Fruit fly (Drosophila melanogaster) whole organism, embryonic: ENCODE measurements around the gene CG6432.

Experiments
- C15 ChIP-seq: fragments of 200-800 bp; sonication (Bioruptor generic); IDR thresholded peaks from 3 replicates; pipeline ENCODE4 v1.3.6; 2022; ENCODE audit warnings: missing biosample characterization, missing genetic modification characterization
- CG1233 ChIP-seq: fragments of 200-800 bp; sonication (Bioruptor generic); optimal IDR thresholded peaks from 4 replicates; lab custom pipeline; 2018; ENCODE audit warnings: missing biosample characterization, mild to moderate bottlenecking, missing genetic modification characterization
- CG13424 ChIP-seq: fragments of 200-800 bp; sonication (Bioruptor generic); optimal IDR thresholded peaks from 2 replicates; lab custom pipeline; 2019; ENCODE audit warnings: missing biosample characterization, mild to moderate bottlenecking, missing genetic modification characterization, moderate library complexity
- CG15601 ChIP-seq: fragments of 200-800 bp; sonication (Bioruptor generic); optimal IDR thresholded peaks from 3 replicates; lab custom pipeline; 2019; ENCODE audit warnings: missing biosample characterization, mild to moderate bottlenecking, missing genetic modification characterization, moderate library complexity
- CG17186 ChIP-seq: fragments of 200-800 bp; sonication (Bioruptor generic); optimal IDR thresholded peaks from 3 replicates; lab custom pipeline; 2017; ENCODE audit warnings: missing biosample characterization, missing genetic modification reagents, missing genetic modification characterization
- CG17612 ChIP-seq: fragments of 200-800 bp; sonication (Bioruptor generic); IDR thresholded peaks from 2 replicates; pipeline ENCODE4 v1.3.6; 2022; ENCODE audit warnings: missing biosample characterization, missing genetic modification characterization
- CG18262 ChIP-seq: fragments of 200-800 bp; optimal IDR thresholded peaks from 3 replicates; lab custom pipeline; 2019; ENCODE audit warnings: missing biosample characterization, mild to moderate bottlenecking, missing genetic modification characterization, moderate library complexity
- CG31224 ChIP-seq: fragments of 200-800 bp; sonication (Bioruptor generic); IDR thresholded peaks from 2 replicates; pipeline ENCODE4 v1.3.6; 2022; ENCODE audit warnings: missing biosample characterization, missing genetic modification characterization
- CG32767 ChIP-seq: fragments of 200-800 bp; sonication (Bioruptor generic); IDR thresholded peaks from 2 replicates; pipeline ENCODE4 v1.3.6; 2022; ENCODE audit warnings: missing biosample characterization, missing genetic modification characterization
- CG34376 ChIP-seq: fragments of 200-800 bp; sonication (Bioruptor generic); optimal IDR thresholded peaks from 2 replicates; lab custom pipeline; 2018; ENCODE audit warnings: missing biosample characterization, mild to moderate bottlenecking, missing genetic modification characterization
- CG42726 ChIP-seq: fragments of 200-800 bp; sonication (Bioruptor generic); IDR thresholded peaks from 2 replicates; pipeline ENCODE4 v1.3.6; 2022; ENCODE audit warnings: missing biosample characterization, missing genetic modification characterization; ENCODE audit not compliant: partially characterized antibody
- CG5180 ChIP-seq: fragments of 200-800 bp; sonication (Bioruptor generic); optimal IDR thresholded peaks from 3 replicates; lab custom pipeline; 2017; ENCODE audit warnings: missing biosample characterization, missing genetic modification characterization, mild to moderate bottlenecking, moderate library complexity, missing genetic modification reagents
- CG6791 ChIP-seq: fragments of 200-800 bp; sonication (Bioruptor generic); IDR thresholded peaks from 3 replicates; pipeline ENCODE4 v1.3.6; 2022; ENCODE audit warnings: missing biosample characterization, missing genetic modification characterization; ENCODE audit not compliant: partially characterized antibody
- CG8478 ChIP-seq: fragments of >200 bp; optimal IDR thresholded peaks from 2 replicates; lab custom pipeline; 2018
- CG9437 ChIP-seq: fragments of 200-800 bp; sonication (Bioruptor generic); optimal IDR thresholded peaks from 2 replicates; lab custom pipeline; 2018; ENCODE audit warnings: missing biosample characterization, mild to moderate bottlenecking, missing genetic modification characterization
- CTCF ChIP-seq: fragments of 200-800 bp; sonication (Bioruptor generic); optimal IDR thresholded peaks from 2 replicates; lab custom pipeline; 2017; ENCODE audit warnings: missing biosample characterization, mild to moderate bottlenecking, missing genetic modification characterization, moderate library complexity
- Dbx ChIP-seq: fragments of 200-800 bp; sonication (Bioruptor generic); IDR thresholded peaks from 3 replicates; pipeline ENCODE4 v1.3.6; 2022; ENCODE audit warnings: missing biosample characterization, missing genetic modification characterization
- Dip3 ChIP-seq: fragments of 200-800 bp; sonication (Bioruptor generic); optimal IDR thresholded peaks from 3 replicates; lab custom pipeline; 2016; ENCODE audit warnings: missing biosample characterization, missing genetic modification characterization
- Fer1 ChIP-seq: fragments of 200-800 bp; sonication (Bioruptor generic); optimal IDR thresholded peaks from 2 replicates; lab custom pipeline; 2017; ENCODE audit warnings: missing biosample characterization, mild to moderate bottlenecking, missing genetic modification characterization
- Gsc ChIP-seq: fragments of 200-800 bp; sonication (Bioruptor generic); IDR thresholded peaks from 2 replicates; pipeline ENCODE4 v1.3.6; 2022; ENCODE audit warnings: missing biosample characterization, missing genetic modification characterization
- Hr39 ChIP-seq: fragments of >200 bp; optimal IDR thresholded peaks from 2 replicates; lab custom pipeline; 2017
- Hr78 ChIP-seq, 2 experiments: fragments of 200-800 bp in 1 of 2; fragments of >200 bp in 1 of 2; sonication (Bioruptor generic) in 1 of 2; optimal IDR thresholded peaks; 2 replicates each; lab custom pipeline; 2017 to 2019; ENCODE audit warnings: missing biosample characterization in 2 of 2, missing genetic modification characterization in 2 of 2, mild to moderate bottlenecking in 1 of 2, moderate library complexity in 1 of 2
- Meics ChIP-seq: fragments of 200-800 bp; sonication (Bioruptor generic); optimal IDR thresholded peaks from 2 replicates; lab custom pipeline; 2017; ENCODE audit warnings: missing biosample characterization, mild to moderate bottlenecking, missing genetic modification characterization
- Rx ChIP-seq: fragments of 200-800 bp; sonication (Bioruptor generic); IDR thresholded peaks from 2 replicates; pipeline ENCODE4 v1.3.6; 2022; ENCODE audit warnings: missing biosample characterization, missing genetic modification characterization
- Sry-β ChIP-seq: fragments of 200-800 bp; sonication (Bioruptor generic); optimal IDR thresholded peaks from 2 replicates; lab custom pipeline; 2018; ENCODE audit warnings: missing biosample characterization, mild to moderate bottlenecking, missing genetic modification characterization, moderate library complexity
- Vsx1 ChIP-seq: fragments of 200-800 bp; sonication (Bioruptor generic); optimal IDR thresholded peaks from 2 replicates; lab custom pipeline; 2017; ENCODE audit warnings: missing biosample characterization, mild to moderate bottlenecking, missing genetic modification characterization, missing genetic modification reagents
- YL-1 ChIP-seq: fragments of 200-800 bp; sonication (Bioruptor generic); optimal IDR thresholded peaks from 3 replicates; lab custom pipeline; 2017; ENCODE audit warnings: missing biosample characterization, mild to moderate bottlenecking, missing genetic modification characterization
- bab2 ChIP-seq: fragments of 200-800 bp; sonication (Bioruptor generic); optimal IDR thresholded peaks from 2 replicates; lab custom pipeline; 2016; ENCODE audit warnings: missing biosample characterization, missing genetic modification characterization
- bcd ChIP-seq: fragments of 200-800 bp; sonication (Bioruptor generic); optimal IDR thresholded peaks from 2 replicates; lab custom pipeline; 2017; ENCODE audit warnings: missing biosample characterization, mild to moderate bottlenecking, missing genetic modification characterization
- bigmax ChIP-seq: fragments of 200-800 bp; sonication (Bioruptor generic); optimal IDR thresholded peaks from 2 replicates; lab custom pipeline; 2018; ENCODE audit warnings: missing biosample characterization, mild to moderate bottlenecking, missing genetic modification characterization
- btn ChIP-seq: fragments of 200-800 bp; sonication (Bioruptor generic); optimal IDR thresholded peaks from 2 replicates; lab custom pipeline; 2016; ENCODE audit warnings: missing biosample characterization, missing genetic modification characterization
- dm ChIP-seq: fragments of 200-800 bp; sonication (Bioruptor generic); optimal IDR thresholded peaks from 3 replicates; lab custom pipeline; 2016; ENCODE audit warnings: missing biosample characterization, missing genetic modification characterization
- ftz-f1 ChIP-seq: fragments of 200-800 bp; sonication (Bioruptor generic); optimal IDR thresholded peaks from 2 replicates; lab custom pipeline; 2016; ENCODE audit warnings: missing biosample characterization, missing genetic modification characterization
- gem ChIP-seq: fragments of 200-800 bp; sonication (Bioruptor generic); optimal IDR thresholded peaks from 2 replicates; lab custom pipeline; 2019; ENCODE audit warnings: missing biosample characterization, mild to moderate bottlenecking, missing genetic modification characterization, moderate library complexity
- grau ChIP-seq: fragments of 200-800 bp; optimal IDR thresholded peaks from 3 replicates; lab custom pipeline; 2019; ENCODE audit warnings: missing biosample characterization, mild to moderate bottlenecking, missing genetic modification characterization, moderate library complexity
- ind ChIP-seq: fragments of 200-800 bp; sonication (Bioruptor generic); optimal IDR thresholded peaks from 3 replicates; lab custom pipeline; 2016; ENCODE audit warnings: missing biosample characterization, missing genetic modification characterization
- lab ChIP-seq: fragments of 200-800 bp; sonication (Bioruptor generic); optimal IDR thresholded peaks from 3 replicates; lab custom pipeline; 2017; ENCODE audit warnings: missing biosample characterization, missing genetic modification characterization, mild to moderate bottlenecking, moderate library complexity, missing genetic modification reagents
- luna ChIP-seq: fragments of 200-800 bp; sonication (Bioruptor generic); optimal IDR thresholded peaks from 2 replicates; lab custom pipeline; 2016; ENCODE audit warnings: missing biosample characterization, missing genetic modification characterization
- maf-S ChIP-seq: fragments of 200-800 bp; sonication (Bioruptor generic); optimal IDR thresholded peaks from 2 replicates; lab custom pipeline; 2016; ENCODE audit warnings: missing biosample characterization, missing genetic modification characterization
- nau ChIP-seq: fragments of 200-800 bp; sonication (Bioruptor generic); optimal IDR thresholded peaks from 3 replicates; lab custom pipeline; 2017; ENCODE audit warnings: missing biosample characterization, mild to moderate bottlenecking, missing genetic modification characterization, missing genetic modification reagents
- nerfin-2 ChIP-seq: fragments of 200-800 bp; sonication (Bioruptor generic); IDR thresholded peaks from 2 replicates; pipeline ENCODE4 v1.3.6; 2022; ENCODE audit warnings: missing biosample characterization, missing genetic modification characterization; ENCODE audit not compliant: partially characterized antibody
- p53 ChIP-seq: fragments of 200-800 bp; sonication (Bioruptor generic); optimal IDR thresholded peaks from 2 replicates; lab custom pipeline; 2016; ENCODE audit warnings: missing biosample characterization, missing genetic modification characterization
- pnt ChIP-seq: fragments of 200-800 bp; sonication (Bioruptor generic); optimal IDR thresholded peaks from 3 replicates; lab custom pipeline; 2016; ENCODE audit warnings: missing biosample characterization, missing genetic modification characterization
- pum ChIP-seq: fragments of 200-800 bp; sonication (Bioruptor generic); optimal IDR thresholded peaks from 2 replicates; lab custom pipeline; 2016; ENCODE audit warnings: missing biosample characterization, missing genetic modification characterization
- slou ChIP-seq: fragments of 200-800 bp; sonication (Bioruptor generic); optimal IDR thresholded peaks from 3 replicates; lab custom pipeline; 2016; ENCODE audit warnings: missing biosample characterization, missing genetic modification characterization
- sob ChIP-seq: fragments of 200-800 bp; sonication (Bioruptor generic); IDR thresholded peaks from 2 replicates; pipeline ENCODE4 v1.3.6; 2022; ENCODE audit warnings: missing biosample characterization, missing genetic modification characterization
- trem ChIP-seq: fragments of 200-800 bp; optimal IDR thresholded peaks from 3 replicates; lab custom pipeline; 2019; ENCODE audit warnings: missing biosample characterization, mild to moderate bottlenecking, missing genetic modification characterization, moderate library complexity
- trh ChIP-seq: fragments of 200-800 bp; sonication (Bioruptor generic); optimal IDR thresholded peaks from 2 replicates; lab custom pipeline; 2016; ENCODE audit warnings: missing biosample characterization, missing genetic modification characterization
- wor ChIP-seq: fragments of 200-800 bp; sonication (Bioruptor generic); IDR thresholded peaks from 2 replicates; pipeline ENCODE4 v1.3.6; 2022; ENCODE audit warnings: missing biosample characterization, missing genetic modification characterization
- zfh2 ChIP-seq: fragments of 200-800 bp; sonication (Bioruptor generic); optimal IDR thresholded peaks from 2 replicates; lab custom pipeline; 2016; ENCODE audit warnings: missing biosample characterization, missing genetic modification characterization

CG6432 gene

DNA sequence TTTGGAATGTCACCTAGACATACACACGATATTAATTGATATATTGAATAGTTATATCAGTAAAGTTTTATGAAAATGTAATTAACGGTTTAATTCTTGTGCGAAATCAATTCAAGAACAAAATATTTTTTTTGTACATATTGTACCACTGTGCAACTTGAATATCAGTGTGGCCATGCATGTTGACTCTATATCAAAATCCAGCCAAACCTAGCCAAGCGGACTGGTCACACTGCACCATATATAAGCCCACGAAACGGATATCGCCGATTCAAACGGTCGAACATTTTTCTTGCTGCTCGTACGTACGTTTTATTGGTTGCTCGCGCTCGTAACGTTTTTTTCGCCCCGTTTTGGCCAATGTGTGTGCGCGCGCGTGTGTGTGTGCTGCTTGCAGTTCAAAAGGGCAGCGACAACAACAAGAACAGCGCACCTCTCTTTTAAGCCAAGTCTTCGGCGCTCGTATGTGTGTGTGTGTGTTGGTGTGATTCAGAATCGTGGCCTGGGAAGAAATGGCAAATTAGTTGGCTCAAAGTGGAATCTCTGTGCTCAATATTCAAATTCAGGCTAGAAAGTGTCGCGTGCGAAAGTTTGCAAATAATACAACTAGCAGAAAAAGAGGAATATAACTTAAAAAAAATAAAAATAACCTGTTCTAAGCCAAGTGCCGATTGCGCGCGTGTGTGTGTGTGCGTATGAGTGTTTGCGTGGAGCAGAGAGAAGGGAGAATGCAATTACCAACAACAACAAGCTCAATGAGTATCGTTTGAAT lies 41.8 kb upstream of the CG6432 start, which contains the start of gene crb (continued):
- TF ChIP-seq Sry-β (no peak), wor (GFP tag; lab: Robert Waterston, UW) (no peak), ind (GFP tag; lab: Kevin White, UChicago) (peak; percentile 31), CG42726 (peak; percentile 59; the same call in 1 of the 2 replicates), CG13424 (peak; percentile 35), Dbx (peak; percentile 68; the same call in 2 of the 3 replicates), trem (tag; lab: Kevin White, UChicago) (peak; percentile 52), Dip3 (GFP tag; lab: Kevin White, UChicago) (peak; percentile 38), p53 (GFP tag; lab: Kevin White, UChicago) (peak; percentile 22), nerfin-2 (GFP tag; lab: Robert Waterston, UW) (peak; percentile 37; the same call in 1 of the 2 replicates), luna (no peak), CG5180 (peak; percentile 54), Rx (no peak), lab (peak; percentile 72), pum (GFP tag; lab: Kevin White, UChicago) (peak; percentile 7), dm (GFP tag; lab: Kevin White, UChicago) (no peak), bab2 (GFP tag; lab: Kevin White, UChicago) (no peak), CG1233 (GFP tag; lab: Kevin White, UChicago) (peak; percentile 50), CG17186 (GFP tag; lab: Kevin White, UChicago) (no peak), btn (GFP tag; lab: Kevin White, UChicago) (no peak), CG8478 (lab: Kevin White, UChicago) (no peak), YL-1 (GFP tag; lab: Kevin White, UChicago) (peak; percentile 7), C15 (no peak), CG34376 (GFP tag; lab: Kevin White, UChicago) (peak; percentile 61), CG17612 (GFP tag; lab: Robert Waterston, UW) (no peak), bigmax (GFP tag; lab: Kevin White, UChicago) (peak; percentile 5), CG6791 (peak; percentile 80), Meics (GFP tag; lab: Kevin White, UChicago) (peak; percentile 64), trh (GFP tag; lab: Kevin White, UChicago) (no peak), CG9437 (peak; percentile 36), Fer1 (GFP tag; lab: Kevin White, UChicago) (peak; percentile 58), nau (peak; percentile 12), CTCF (GFP tag; lab: Kevin White, UChicago) (no peak), bcd (peak; percentile 22), sob (GFP tag; lab: Robert Waterston, UW) (peak; percentile 67), grau (tag; lab: Kevin White, UChicago) (peak; percentile 54), slou (no peak), Gsc (no peak), CG31224 (GFP tag; lab: Robert Waterston, UW) (no peak), ftz-f1 (peak; percentile 45), Hr39 (lab: Kevin White, UChicago) (no peak), zfh2 (GFP tag; lab: Kevin White, UChicago) (peak; percentile 35), pnt (GFP tag; lab: Kevin White, UChicago) (no peak), CG18262 (tag; lab: Kevin White, UChicago) (peak; percentile 38), CG15601 (tag; lab: Kevin White, UChicago) (peak; percentile 40), CG32767 (GFP tag; lab: Robert Waterston, UW) (no peak), gem (tag; lab: Kevin White, UChicago) (peak; percentile 63), maf-S (GFP tag; lab: Kevin White, UChicago) (peak; percentile 60), Hr78 (GFP tag; optimal IDR thresholded peaks at IDR 0.05; lab: Kevin White, UChicago) (peak in 1 of 2 experiments; percentile 98), Vsx1 (GFP tag; lab: Kevin White, UChicago) (no peak)
